Worm (Caenorhabditis elegans): ENCODE results near the gene C51E3.10.
A peak's percentile ranks its signal among the peaks of the same experiment; 100 is the strongest.

C51E3.10 gene

DNA sequence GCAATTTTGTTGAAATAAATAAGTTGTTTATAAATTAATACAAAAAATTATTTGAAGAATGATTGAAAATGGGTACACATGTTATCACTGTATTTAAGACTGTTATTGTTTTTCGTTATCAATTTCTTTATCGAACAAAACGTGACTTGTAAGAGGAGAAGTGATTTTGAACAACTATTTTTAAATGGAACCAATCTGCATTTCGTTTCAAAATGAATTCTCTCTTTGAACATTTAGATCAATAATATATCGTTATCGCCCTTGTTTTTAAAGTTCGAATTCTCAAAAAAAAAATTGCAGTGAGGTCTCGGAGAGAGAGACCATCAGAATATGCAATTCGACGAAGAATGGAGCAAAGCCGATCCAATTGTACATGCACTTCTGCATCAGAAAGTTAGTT, 18.3 kb upstream of the C51E3.10 start, which contains the start of gene cul-5:
TSS of gene cul-5 (plus strand) at position 301 of the 400 bp plus-strand sequence.
- no peak for TF ChIP-seq flt-1 (GFP tag; IDR thresholded peaks at IDR 0.05)
- TF ChIP-seq tbx-37 (GFP tag; conservative IDR thresholded peaks at IDR 0.05): no peak
- no peak for TF ChIP-seq hmg-4 (GFP tag; optimal IDR thresholded peaks at IDR 0.05)
- TF ChIP-seq scrt-1 (GFP tag; IDR thresholded peaks at IDR 0.05): no peak
- TF ChIP-seq pes-1 (GFP tag; IDR thresholded peaks at IDR 0.05): no peak
- no peak for TF ChIP-seq hnd-1 (tag; optimal IDR thresholded peaks at IDR 0.05)
- TF ChIP-seq ama-1 (optimal IDR thresholded peaks at IDR 0.05): no peak
- no peak for TF ChIP-seq F13C5.2 (tag; optimal IDR thresholded peaks at IDR 0.05)
- TF ChIP-seq hmbx-1 (tag; optimal IDR thresholded peaks at IDR 0.05): no peak
- no peak for TF ChIP-seq aly-1 (tag; optimal IDR thresholded peaks at IDR 0.05)
- TF ChIP-seq ceh-36 (tag; optimal IDR thresholded peaks at IDR 0.05): no peak
- no peak for TF ChIP-seq tbx-11 (GFP tag; IDR thresholded peaks at IDR 0.05)
- TF ChIP-seq sea-1 (GFP tag; conservative IDR thresholded peaks at IDR 0.05): no peak
- TF ChIP-seq ets-7 (tag; optimal IDR thresholded peaks at IDR 0.05): no peak
- TF ChIP-seq B0310.2 (tag; optimal IDR thresholded peaks at IDR 0.05): no peak
- TF ChIP-seq tra-4 (tag; optimal IDR thresholded peaks at IDR 0.05): no peak
- TF ChIP-seq ceh-13 (GFP tag; optimal IDR thresholded peaks at IDR 0.05): no peak

DNA sequence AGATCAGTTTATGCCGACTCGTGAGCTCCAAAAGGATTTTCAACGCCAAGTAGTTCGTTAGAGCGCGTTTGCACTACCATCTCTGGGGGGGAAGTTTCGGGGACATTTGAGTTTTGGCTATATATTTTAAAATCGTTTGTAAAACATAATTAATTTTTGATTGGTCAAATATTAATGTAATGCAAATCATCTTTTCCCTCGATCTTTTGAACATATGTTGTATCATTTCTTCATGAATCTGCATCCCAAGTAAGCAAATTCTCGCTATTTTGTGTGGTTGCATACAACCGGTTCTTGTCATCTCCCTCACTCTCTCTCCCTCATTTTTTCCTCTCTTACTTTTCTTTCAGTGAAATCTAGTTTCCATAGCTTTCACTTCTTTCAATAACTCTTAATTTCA, 17.2 kb upstream of the C51E3.10 start:
- peak; percentile 44 for TF ChIP-seq F13C5.2 (tag; optimal IDR thresholded peaks at IDR 0.05)
- TF ChIP-seq ceh-36 (tag; optimal IDR thresholded peaks at IDR 0.05): no peak
- TF ChIP-seq flt-1 (GFP tag; IDR thresholded peaks at IDR 0.05): no peak
- TF ChIP-seq tbx-37 (GFP tag; conservative IDR thresholded peaks at IDR 0.05): no peak
- no peak for TF ChIP-seq hmbx-1 (tag; optimal IDR thresholded peaks at IDR 0.05)
- no peak for TF ChIP-seq aly-1 (tag; optimal IDR thresholded peaks at IDR 0.05)
- TF ChIP-seq sea-1 (GFP tag; conservative IDR thresholded peaks at IDR 0.05): no peak
- TF ChIP-seq ceh-13 (GFP tag; optimal IDR thresholded peaks at IDR 0.05): no peak

DNA sequence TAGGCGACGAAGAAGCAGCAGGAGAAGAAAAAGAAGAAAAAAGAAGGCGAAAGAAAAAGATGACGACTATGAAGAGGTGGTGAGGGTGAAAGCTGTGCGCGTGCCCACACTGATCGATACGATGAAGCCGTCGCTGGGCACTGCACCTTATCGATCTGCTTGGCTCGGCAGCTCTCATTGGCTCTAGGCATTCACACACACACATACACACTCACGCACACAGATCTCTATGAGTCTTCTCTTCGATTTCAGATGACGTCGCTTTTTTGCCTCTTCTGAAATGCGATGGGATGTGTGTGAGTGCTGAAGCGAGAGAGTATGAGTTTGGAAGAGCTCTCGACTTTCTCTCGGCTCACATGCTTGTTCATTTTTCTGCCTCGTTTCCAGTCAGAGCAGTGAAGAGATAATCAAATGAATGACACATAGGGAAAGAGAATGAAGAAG, 13.7 kb upstream of the C51E3.10 start:
- TF ChIP-seq ceh-36 (tag; optimal IDR thresholded peaks at IDR 0.05) (no peak), ceh-13 (GFP tag; optimal IDR thresholded peaks at IDR 0.05) (no peak), ama-1 (optimal IDR thresholded peaks at IDR 0.05) (no peak), F13C5.2 (tag; optimal IDR thresholded peaks at IDR 0.05) (no peak), B0310.2 (tag; optimal IDR thresholded peaks at IDR 0.05) (no peak), hmg-4 (GFP tag; optimal IDR thresholded peaks at IDR 0.05) (no peak), hnd-1 (tag; optimal IDR thresholded peaks at IDR 0.05) (no peak), flt-1 (GFP tag; IDR thresholded peaks at IDR 0.05) (no peak), tbx-37 (GFP tag; conservative IDR thresholded peaks at IDR 0.05) (no peak), ets-7 (tag; optimal IDR thresholded peaks at IDR 0.05) (no peak)

DNA sequence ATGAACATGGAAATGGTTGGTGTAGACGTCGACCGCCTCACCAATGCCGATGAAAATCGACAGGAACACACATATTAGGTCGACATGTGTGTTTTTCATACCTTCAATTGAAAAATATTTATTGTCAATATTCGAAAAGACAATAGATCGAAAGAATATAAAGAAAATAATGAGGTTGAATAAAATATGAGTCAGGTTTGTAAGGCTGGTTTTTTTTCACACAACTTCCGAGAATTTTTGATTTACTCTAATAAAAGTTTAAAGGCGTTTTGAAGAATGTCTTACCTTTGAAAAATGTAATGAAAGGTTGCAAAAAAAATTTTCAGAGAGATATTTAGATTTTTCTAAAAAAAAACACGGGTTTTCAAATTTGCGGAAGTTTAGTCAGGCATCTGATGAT, 12.7 kb upstream of the C51E3.10 start, which contains the start of gene egl-3:
TSS of gene egl-3 (minus strand) at position 101 of the 400 bp plus-strand sequence.
- no peak for TF ChIP-seq hnd-1 (tag; optimal IDR thresholded peaks at IDR 0.05)
- TF ChIP-seq pes-1 (GFP tag; IDR thresholded peaks at IDR 0.05): no peak
- TF ChIP-seq aly-1 (tag; optimal IDR thresholded peaks at IDR 0.05): no peak
- TF ChIP-seq tra-4 (tag; optimal IDR thresholded peaks at IDR 0.05): no peak
- no peak for TF ChIP-seq tbx-37 (GFP tag; conservative IDR thresholded peaks at IDR 0.05)
- no peak for TF ChIP-seq F13C5.2 (tag; optimal IDR thresholded peaks at IDR 0.05)
- no peak for TF ChIP-seq B0310.2 (tag; optimal IDR thresholded peaks at IDR 0.05)

DNA sequence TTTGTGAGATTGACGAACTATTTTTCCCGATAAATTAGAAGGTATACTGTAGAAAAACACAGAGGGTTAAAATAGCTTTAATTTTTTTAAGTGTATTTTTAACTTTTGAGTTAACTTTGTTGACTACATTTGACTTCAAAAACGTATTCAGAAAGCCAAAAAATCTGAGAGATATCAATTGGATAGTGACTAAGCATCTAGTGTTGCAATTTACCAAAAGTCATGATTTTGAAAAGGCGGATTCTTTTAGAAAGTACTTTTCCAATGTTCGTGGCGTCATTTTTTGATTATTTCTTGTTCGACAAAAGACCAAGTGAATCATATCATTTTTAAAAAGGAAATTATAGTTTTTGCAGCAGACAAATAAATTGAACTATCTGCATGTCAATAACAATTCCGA, 7.9 kb upstream of the C51E3.10 start:
- TF ChIP-seq ama-1 (optimal IDR thresholded peaks at IDR 0.05): no peak
- no peak for TF ChIP-seq tbx-11 (GFP tag; IDR thresholded peaks at IDR 0.05)
- TF ChIP-seq hmbx-1 (tag; optimal IDR thresholded peaks at IDR 0.05): no peak
- TF ChIP-seq pes-1 (GFP tag; IDR thresholded peaks at IDR 0.05): no peak
- TF ChIP-seq F13C5.2 (tag; optimal IDR thresholded peaks at IDR 0.05): no peak
- no peak for TF ChIP-seq hmg-4 (GFP tag; optimal IDR thresholded peaks at IDR 0.05)

DNA sequence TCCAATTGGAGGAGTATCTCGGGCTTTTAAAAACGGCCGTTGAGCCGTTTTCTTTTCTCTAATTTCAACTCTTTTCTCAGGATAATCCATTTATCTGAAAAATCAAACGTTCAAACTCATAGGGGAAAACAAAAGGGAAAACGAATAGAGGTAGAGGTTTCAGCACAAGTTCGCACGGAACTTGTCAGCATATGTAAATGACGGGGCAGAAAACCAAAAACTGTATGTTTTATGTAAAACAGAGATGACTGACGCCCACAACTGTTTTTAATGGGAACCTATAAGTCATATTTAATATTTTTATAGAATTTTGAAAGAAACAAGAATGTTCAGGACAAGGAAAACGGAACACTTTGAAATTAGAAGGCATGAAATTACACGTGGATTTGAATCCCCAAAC, 5.4 kb upstream of the C51E3.10 start, which contains the start of gene C51E3.6:
TSS of gene C51E3.6 (minus strand) at position 101 of the 400 bp plus-strand sequence.
- TF ChIP-seq ceh-36 (tag; optimal IDR thresholded peaks at IDR 0.05): no peak
- TF ChIP-seq F13C5.2 (tag; optimal IDR thresholded peaks at IDR 0.05): no peak
- no peak for TF ChIP-seq tra-4 (tag; optimal IDR thresholded peaks at IDR 0.05)
- TF ChIP-seq flt-1 (GFP tag; IDR thresholded peaks at IDR 0.05): no peak

DNA sequence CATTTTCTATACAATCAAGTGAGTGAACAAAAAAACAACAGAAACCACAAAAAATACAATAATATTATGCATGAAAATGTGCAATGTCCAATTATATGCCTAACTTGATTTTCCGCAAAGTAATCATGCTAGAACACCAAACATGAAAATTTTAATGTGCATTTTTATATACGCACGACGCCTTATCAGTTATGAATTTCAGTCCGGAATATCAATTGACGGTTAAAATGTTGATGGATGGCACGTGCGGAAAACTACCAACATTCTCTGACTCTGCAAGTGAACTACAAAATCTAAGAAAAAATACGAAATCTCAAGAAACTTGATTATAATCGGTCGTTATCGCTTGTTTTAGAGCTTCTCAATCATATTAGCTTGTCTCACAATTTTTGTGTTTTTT, 962 bp downstream of the C51E3.10 start:
- TF ChIP-seq hmbx-1 (tag; optimal IDR thresholded peaks at IDR 0.05) (no peak), tbx-37 (GFP tag; conservative IDR thresholded peaks at IDR 0.05) (no peak), ceh-36 (tag; optimal IDR thresholded peaks at IDR 0.05) (no peak), scrt-1 (GFP tag; IDR thresholded peaks at IDR 0.05) (no peak)

DNA sequence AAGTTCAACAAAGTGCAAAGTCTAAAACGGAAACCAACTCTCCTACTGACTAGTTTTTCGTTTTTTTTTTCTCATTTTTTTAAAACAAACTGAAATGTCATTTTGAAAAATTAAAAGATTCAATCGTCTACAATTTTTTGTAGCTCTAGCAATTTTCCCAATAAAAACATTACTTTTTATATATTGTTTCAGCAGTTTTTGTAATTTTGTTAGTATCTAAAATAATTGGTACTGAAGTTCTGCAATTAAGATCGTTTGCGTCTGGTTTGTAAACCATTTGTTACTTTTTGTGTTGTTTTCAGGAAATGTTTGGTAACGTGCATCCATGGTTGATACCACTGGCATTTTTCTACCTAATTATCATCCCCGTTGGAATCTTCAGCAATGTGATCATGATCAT, 2.4 kb downstream of the C51E3.10 start, which contains the start of gene srsx-30:
TSS of gene srsx-30 (plus strand) at position 301 of the 400 bp plus-strand sequence.
- no peak for TF ChIP-seq ceh-36 (tag; optimal IDR thresholded peaks at IDR 0.05)

DNA sequence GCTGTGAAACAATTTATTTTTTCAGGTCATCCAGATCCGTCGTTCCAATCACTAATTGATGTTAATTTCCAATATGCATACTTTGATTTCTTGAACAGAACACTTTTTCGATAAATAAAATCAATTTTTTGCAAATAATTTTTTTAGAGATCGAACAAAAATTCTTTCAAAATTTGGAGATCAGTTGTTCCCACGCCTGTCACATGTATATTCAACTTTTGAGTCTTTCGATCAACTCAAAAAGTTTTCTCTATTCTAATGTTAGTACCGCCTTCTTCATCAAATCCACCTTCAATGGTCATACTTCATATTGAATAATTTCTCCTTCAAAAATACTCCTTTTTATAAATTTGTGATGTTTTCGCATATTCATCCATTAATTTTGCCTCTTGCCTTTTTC, 6.2 kb downstream of the C51E3.10 start, which contains the start of gene srsx-29:
TSS of gene srsx-29 (plus strand) at position 301 of the 400 bp plus-strand sequence.
- TF ChIP-seq ceh-36 (tag; optimal IDR thresholded peaks at IDR 0.05): no peak
- no peak for TF ChIP-seq sea-1 (GFP tag; conservative IDR thresholded peaks at IDR 0.05)
- TF ChIP-seq ets-7 (tag; optimal IDR thresholded peaks at IDR 0.05): no peak
- TF ChIP-seq hmg-4 (GFP tag; optimal IDR thresholded peaks at IDR 0.05): no peak
- no peak for TF ChIP-seq ceh-13 (GFP tag; optimal IDR thresholded peaks at IDR 0.05)
